Worm (Caenorhabditis elegans): Measurements from ENCODE around the gene rpl-11.2.

Gene rpl-11.2

ce11 chrX:2208391-2208790 is 34.0 kb downstream of the rpl-11.2 start:
- TF ChIP-seq ceh-39 (tag; optimal IDR thresholded peaks at IDR 0.05) (no peak), bed-3 (GFP tag; optimal IDR thresholded peaks at IDR 0.05) (no peak), unc-39 (tag; optimal IDR thresholded peaks at IDR 0.05) (no peak), hlh-1 (tag; optimal IDR thresholded peaks at IDR 0.05) (no peak), nhr-12 (tag; optimal IDR thresholded peaks at IDR 0.05) (no peak), elt-1 (tag; optimal IDR thresholded peaks at IDR 0.05; ENCODE audit: borderline replicate concordance, insufficient read depth) (no peak), ztf-11 (tag; optimal IDR thresholded peaks at IDR 0.05) (no peak), snpc-4 (tag; optimal IDR thresholded peaks at IDR 0.05) (no peak), cnd-1 (tag; optimal IDR thresholded peaks at IDR 0.05) (no peak), sem-2 (GFP tag; optimal IDR thresholded peaks at IDR 0.05) (no peak), flh-1 (GFP tag; optimal IDR thresholded peaks at IDR 0.05) (no peak), lin-13 (tag; optimal IDR thresholded peaks at IDR 0.05) (no peak)

- TF ChIP-seq zip-8 (tag; optimal IDR thresholded peaks at IDR 0.05) (no peak), nhr-76 (tag; optimal IDR thresholded peaks at IDR 0.05) (no peak), pha-4 (tag; optimal IDR thresholded peaks at IDR 0.05) (no peak), mep-1 (tag; optimal IDR thresholded peaks at IDR 0.05) (no peak), ham-2 (GFP tag; optimal IDR thresholded peaks at IDR 0.05) (no peak)
Observed at ce11 chrX:2204963-2205362, 37.5 kb downstream of the rpl-11.2 start, which contains the start of gene T24C12.4. Gene T24C12.4 (minus strand): TSS chrX:2205063.

DNA sequence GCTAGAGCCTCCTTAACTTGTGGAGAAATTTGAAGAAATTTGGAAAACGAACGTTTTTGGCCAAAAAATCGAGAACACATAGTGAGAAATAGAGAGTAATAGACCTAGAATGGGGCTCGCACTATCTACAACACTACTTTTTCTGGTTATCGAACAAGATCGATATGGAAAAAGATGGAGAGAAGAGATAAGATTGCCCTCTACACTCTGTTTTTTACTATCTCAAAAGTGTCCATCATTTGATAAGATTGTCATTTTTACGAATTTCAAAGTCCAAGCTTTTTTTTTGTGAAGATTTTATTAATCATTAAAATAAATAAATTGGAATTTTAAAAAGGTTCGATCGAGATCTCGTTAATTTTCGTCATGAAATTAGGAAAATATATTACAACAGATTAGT is 38.7 kb downstream of the rpl-11.2 start, which contains the start of gene T24C12.3:
TSS of gene T24C12.3 (minus strand) at position 134 of the 400 bp plus-strand sequence.
- TF ChIP-seq ceh-83 (GFP tag; optimal IDR thresholded peaks at IDR 0.05) (no peak), elt-1 (tag; optimal IDR thresholded peaks at IDR 0.05; ENCODE audit: borderline replicate concordance, insufficient read depth) (peak; percentile 81), sem-2 (GFP tag; optimal IDR thresholded peaks at IDR 0.05) (no peak), tbx-8 (GFP tag; optimal IDR thresholded peaks at IDR 0.05) (no peak), drap-1 (GFP tag; optimal IDR thresholded peaks at IDR 0.05) (no peak), pha-4 (tag; optimal IDR thresholded peaks at IDR 0.05) (no peak), lsy-2 (tag; optimal IDR thresholded peaks at IDR 0.05) (no peak)

ce11 chrX:2199140-2199539 is 43.3 kb downstream of the rpl-11.2 start, which contains the start of gene T24C12.1:
Gene T24C12.1 (plus strand): TSS chrX:2199440.
- TF ChIP-seq pha-4 (tag; optimal IDR thresholded peaks at IDR 0.05) (no peak), mep-1 (tag; optimal IDR thresholded peaks at IDR 0.05) (no peak), cnd-1 (tag; optimal IDR thresholded peaks at IDR 0.05) (no peak), ceh-83 (GFP tag; optimal IDR thresholded peaks at IDR 0.05) (no peak)

DNA sequence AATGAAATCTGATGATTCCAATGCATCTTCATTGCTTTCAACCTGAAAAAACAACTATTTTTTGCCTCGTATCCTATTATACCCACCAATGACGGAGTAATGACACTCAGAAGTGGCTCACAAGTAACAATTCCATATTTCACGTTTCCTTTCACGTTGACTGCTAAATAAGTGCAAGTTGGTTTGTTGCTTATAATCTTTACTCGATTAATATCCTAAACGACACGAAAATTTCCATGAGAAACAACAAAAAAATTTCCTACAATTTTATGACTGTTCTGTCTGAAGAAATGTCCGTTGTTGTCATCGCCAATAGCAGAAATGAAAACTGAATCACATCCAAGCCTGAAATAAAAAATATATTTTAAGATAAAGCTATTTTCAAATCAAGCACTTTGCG is 45.0 kb downstream of the rpl-11.2 start:
- no peak for TF ChIP-seq unc-120 (tag; optimal IDR thresholded peaks at IDR 0.05; ENCODE audit: poor library complexity, severe bottlenecking)

DNA sequence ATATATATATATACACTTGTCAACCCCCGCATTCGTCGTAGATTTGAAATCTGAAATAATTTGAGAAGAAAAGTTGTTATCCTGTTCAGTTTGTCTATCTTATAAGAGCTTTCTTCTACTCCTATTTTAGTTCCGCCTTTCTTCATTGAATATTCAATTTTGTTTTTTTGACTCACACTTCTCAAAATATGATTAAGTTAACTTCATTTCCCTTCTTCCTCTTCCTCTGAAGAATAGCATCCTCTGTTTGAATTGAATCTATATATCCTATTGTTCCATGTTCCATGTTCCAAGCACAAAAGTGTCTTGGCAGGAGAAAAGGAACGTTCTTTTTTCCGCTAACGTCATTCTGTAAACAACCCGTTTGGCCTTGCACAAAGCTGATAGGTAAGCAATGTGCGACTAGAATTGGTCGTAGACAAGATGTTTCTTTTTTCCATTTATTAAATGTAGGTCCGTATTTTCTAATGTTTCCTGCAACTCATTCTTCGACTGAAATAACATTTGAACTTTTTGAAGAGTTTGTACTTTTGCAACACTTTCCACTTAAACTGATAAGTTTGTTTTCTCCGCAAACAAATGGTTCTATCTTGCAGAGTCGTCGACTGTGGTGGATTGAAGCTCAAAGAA is 50.4 kb downstream of the rpl-11.2 start, which contains the start of gene gap-1:
TSS of gene gap-1 (plus strand) at position 580 of the 630 bp plus-strand sequence.
- TF ChIP-seq unc-39 (tag; optimal IDR thresholded peaks at IDR 0.05) (no peak), M03D4.4 (tag; optimal IDR thresholded peaks at IDR 0.05) (no peak), nhr-28 (tag; optimal IDR thresholded peaks at IDR 0.05) (no peak), nhr-2 (tag; optimal IDR thresholded peaks at IDR 0.05) (no peak)
